Worm (Caenorhabditis elegans): Measurements from ENCODE around the gene F13H10.1.

F13H10.1 gene

ce11 chrIV:11019962-11020550, 15.7 kb downstream of the F13H10.1 start, which contains the start of gene F13H10.8 (continued):
- TF ChIP-seq nhr-77 (tag; optimal IDR thresholded peaks at IDR 0.05) (no peak), nhr-25 (tag; optimal IDR thresholded peaks at IDR 0.05) (peak; percentile 0), nhr-237 (tag; optimal IDR thresholded peaks at IDR 0.05) (no peak), R02D3.7 (tag; optimal IDR thresholded peaks at IDR 0.05) (no peak), lin-13 (GFP tag; optimal IDR thresholded peaks at IDR 0.05) (peak; percentile 27), unc-62 (GFP tag; optimal IDR thresholded peaks at IDR 0.05) (no peak), nhr-6 (tag; optimal IDR thresholded peaks at IDR 0.05) (no peak), Y55F3AM.14 (GFP tag; optimal IDR thresholded peaks at IDR 0.05) (no peak), lin-39 (tag; optimal IDR thresholded peaks at IDR 0.05) (no peak), crh-2 (tag; optimal IDR thresholded peaks at IDR 0.05) (peak; percentile 48), nhr-10 (tag; optimal IDR thresholded peaks at IDR 0.05) (no peak), zag-1 (tag; optimal IDR thresholded peaks at IDR 0.05) (no peak), ztf-4 (tag; optimal IDR thresholded peaks at IDR 0.05) (no peak)

- TF ChIP-seq nhr-21 (tag; optimal IDR thresholded peaks at IDR 0.05) (peak; percentile 71), blmp-1 (tag; optimal IDR thresholded peaks at IDR 0.05; ENCODE audit: insufficient read depth) (no peak), sma-9 (GFP tag; optimal IDR thresholded peaks at IDR 0.05) (peak; percentile 35), sma-9 (tag; optimal IDR thresholded peaks at IDR 0.05) (no peak), nhr-25 (tag; optimal IDR thresholded peaks at IDR 0.05) (peak; percentile 44), fos-1 (tag; optimal IDR thresholded peaks at IDR 0.05) (peak; percentile 47), lsy-2 (tag; optimal IDR thresholded peaks at IDR 0.05) (peak in 1 of 2 experiments; percentile 22), nhr-77 (tag; optimal IDR thresholded peaks at IDR 0.05) (no peak), elt-3 (tag; optimal IDR thresholded peaks at IDR 0.05) (no peak), sem-4 (tag; optimal IDR thresholded peaks at IDR 0.05) (peak; percentile 41), nhr-129 (tag; optimal IDR thresholded peaks at IDR 0.05) (peak; percentile 23), crh-2 (tag; optimal IDR thresholded peaks at IDR 0.05) (peak; percentile 57), mdl-1 (tag; optimal IDR thresholded peaks at IDR 0.05) (peak in 1 of 2 experiments; percentile 50), sma-3 (GFP tag; optimal IDR thresholded peaks at IDR 0.05) (peak; percentile 67), gmeb-1 (tag; optimal IDR thresholded peaks at IDR 0.05) (peak; percentile 5)
Observed at ce11 chrIV:11021512-11022268, 17.3 kb downstream of the F13H10.1 start, which contains the start of gene mogs-1. Gene mogs-1 (minus strand): TSS chrIV:11021928.

ce11 chrIV:11022303-11022702, 17.9 kb downstream of the F13H10.1 start, which contains the start of gene alh-3:
Gene alh-3 (plus strand): TSS chrIV:11022603.
- TF ChIP-seq blmp-1 (tag; optimal IDR thresholded peaks at IDR 0.05; ENCODE audit: insufficient read depth) (no peak), lin-11 (tag; optimal IDR thresholded peaks at IDR 0.05) (no peak), ZK546.5 (tag; optimal IDR thresholded peaks at IDR 0.05) (no peak), ceh-16 (tag; optimal IDR thresholded peaks at IDR 0.05) (no peak), nhr-237 (tag; optimal IDR thresholded peaks at IDR 0.05) (no peak), sem-4 (tag; optimal IDR thresholded peaks at IDR 0.05) (no peak), peb-1 (tag; optimal IDR thresholded peaks at IDR 0.05) (no peak), ama-1 (optimal IDR thresholded peaks at IDR 0.05) (no peak), Y55F3AM.14 (GFP tag; optimal IDR thresholded peaks at IDR 0.05) (no peak), unc-62 (GFP tag; optimal IDR thresholded peaks at IDR 0.05) (no peak), crh-2 (tag; optimal IDR thresholded peaks at IDR 0.05) (no peak)

- no peak for TF ChIP-seq unc-55 (GFP tag; optimal IDR thresholded peaks at IDR 0.05)
- no peak for TF ChIP-seq lin-13 (GFP tag; optimal IDR thresholded peaks at IDR 0.05)
- no peak for TF ChIP-seq mbf-1 (tag; optimal IDR thresholded peaks at IDR 0.05)
- no peak for TF ChIP-seq peb-1 (tag; optimal IDR thresholded peaks at IDR 0.05)
- no peak for TF ChIP-seq nhr-237 (tag; optimal IDR thresholded peaks at IDR 0.05)
- TF ChIP-seq ztf-1 (GFP tag; conservative IDR thresholded peaks at IDR 0.05) = 0 out of 2 replicates have a peak, but pooled peaks have one; percentile 28
- no peak for TF ChIP-seq sem-4 (tag; optimal IDR thresholded peaks at IDR 0.05)
- TF ChIP-seq mab-5 (tag; optimal IDR thresholded peaks at IDR 0.05) = no peak
- no peak for TF ChIP-seq lsy-2 (tag; optimal IDR thresholded peaks at IDR 0.05)
- no peak for TF ChIP-seq aly-2 (tag; optimal IDR thresholded peaks at IDR 0.05)
- TF ChIP-seq nhr-23 (tag; optimal IDR thresholded peaks at IDR 0.05) = no peak
- TF ChIP-seq blmp-1 (tag; optimal IDR thresholded peaks at IDR 0.05; ENCODE audit: insufficient read depth) = no peak
- TF ChIP-seq nhr-21 (tag; optimal IDR thresholded peaks at IDR 0.05) = no peak
- TF ChIP-seq ztf-11 (tag; optimal IDR thresholded peaks at IDR 0.05) = no peak
- TF ChIP-seq zag-1 (tag; optimal IDR thresholded peaks at IDR 0.05) = peak; percentile 34
- TF ChIP-seq egl-27 (tag; optimal IDR thresholded peaks at IDR 0.05) = no peak
- TF ChIP-seq Y55F3AM.14 (GFP tag; optimal IDR thresholded peaks at IDR 0.05) = peak; percentile 71
- peak; percentile 29 for TF ChIP-seq sma-9 (GFP tag; optimal IDR thresholded peaks at IDR 0.05)
- no peak for TF ChIP-seq sma-9 (tag; optimal IDR thresholded peaks at IDR 0.05)
Observed at ce11 chrIV:11025941-11026340, 21.6 kb downstream of the F13H10.1 start.

Data from whole organism, L2 larva.